Worm (Caenorhabditis elegans): ENCODE measurements around the gene rbc-1.

rbc-1 gene

ce11 chrX:14664028-14664427, 52.9 kb downstream of the rbc-1 start, which contains the start of gene C26G2.2:
TSS of gene C26G2.2 (plus strand) at chrX:14664328.
- TF ChIP-seq ztf-28 (GFP tag; IDR thresholded peaks at IDR 0.05) (no peak), F57A8.1 (GFP tag; optimal IDR thresholded peaks at IDR 0.05) (no peak), F49E8.2 (tag; optimal IDR thresholded peaks at IDR 0.05; ENCODE audit: insufficient read depth) (no peak), K12H6.12 (tag; optimal IDR thresholded peaks at IDR 0.05) (no peak), zim-3 (tag; optimal IDR thresholded peaks at IDR 0.05) (no peak), F10E7.11 (tag; optimal IDR thresholded peaks at IDR 0.05) (no peak), nhr-120 (GFP tag; IDR thresholded peaks at IDR 0.05) (no peak), madf-3 (GFP tag; IDR thresholded peaks at IDR 0.05) (no peak), nfya-2 (GFP tag; IDR thresholded peaks at IDR 0.05) (no peak), lsy-27 (tag; optimal IDR thresholded peaks at IDR 0.05; ENCODE audit: borderline replicate concordance, insufficient read depth) (no peak), dpl-1 (GFP tag; optimal IDR thresholded peaks at IDR 0.05) (no peak), unc-62 (GFP tag; optimal IDR thresholded peaks at IDR 0.05) (no peak), egrh-3 (GFP tag; IDR thresholded peaks at IDR 0.05) (no peak), him-1 (tag; optimal IDR thresholded peaks at IDR 0.05) (no peak), B0261.1 (tag; optimal IDR thresholded peaks at IDR 0.05) (no peak), ztf-3 (GFP tag; optimal IDR thresholded peaks at IDR 0.05) (no peak), nhr-90 (tag; optimal IDR thresholded peaks at IDR 0.05) (no peak), ekl-4 (GFP tag; IDR thresholded peaks at IDR 0.05) (no peak), B0336.3 (GFP tag; IDR thresholded peaks at IDR 0.05) (no peak), ceh-40 (GFP tag; IDR thresholded peaks at IDR 0.05) (no peak)

DNA sequence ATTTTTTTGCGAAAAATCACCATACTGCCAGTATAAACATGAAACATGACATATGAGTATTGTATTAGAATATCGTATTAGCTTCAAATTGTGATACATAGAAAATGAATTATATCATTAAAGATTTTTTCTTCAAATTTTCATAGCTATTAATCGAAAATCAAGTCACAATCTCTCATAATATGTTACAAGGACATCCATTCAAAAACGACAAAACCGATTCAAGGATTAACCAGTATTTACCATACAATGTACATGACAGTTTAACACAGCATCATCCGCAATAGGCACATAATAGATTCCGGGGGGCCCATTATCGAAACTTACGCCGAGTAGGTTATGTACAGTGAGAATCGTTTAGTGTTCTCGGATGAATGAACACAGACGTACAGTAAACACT, 60.1 kb downstream of the rbc-1 start:
- TF ChIP-seq Y95B8A.8 (GFP tag; IDR thresholded peaks at IDR 0.05): no peak
- TF ChIP-seq madf-3 (GFP tag; IDR thresholded peaks at IDR 0.05): no peak

DNA sequence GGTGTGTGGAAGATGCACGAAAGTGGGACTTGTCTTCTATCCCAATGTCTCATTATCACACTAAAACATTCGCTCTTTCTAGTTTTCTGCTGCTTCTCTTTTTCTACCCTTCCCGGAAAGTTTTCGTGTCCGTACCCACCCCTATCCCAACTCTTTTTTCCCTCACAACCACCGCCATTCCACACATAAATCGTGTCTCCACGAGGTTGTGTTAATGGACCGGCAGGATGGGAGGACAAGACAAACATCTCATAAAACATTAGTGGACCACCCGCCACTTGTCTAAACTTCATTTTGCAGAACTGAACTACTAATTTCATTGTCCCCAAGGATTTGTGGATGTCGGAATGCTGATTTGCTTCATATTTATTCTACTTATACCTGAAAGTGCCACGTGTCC, 62.9 kb downstream of the rbc-1 start, which contains the start of gene slt-1:
TSS of gene slt-1 (plus strand) at position 301 of the 400 bp plus-strand sequence.
- TF ChIP-seq die-1 (tag; optimal IDR thresholded peaks at IDR 0.05): no peak
- TF ChIP-seq F55B11.4 (tag; optimal IDR thresholded peaks at IDR 0.05; ENCODE audit: borderline replicate concordance, insufficient read depth): no peak
- no peak for TF ChIP-seq ceh-79 (tag; optimal IDR thresholded peaks at IDR 0.05)
- no peak for TF ChIP-seq let-526 (GFP tag; IDR thresholded peaks at IDR 0.05)
- TF ChIP-seq hmg-20 (GFP tag; IDR thresholded peaks at IDR 0.05): no peak
- TF ChIP-seq lsy-27 (tag; optimal IDR thresholded peaks at IDR 0.05; ENCODE audit: borderline replicate concordance, insufficient read depth): no peak
- TF ChIP-seq bed-2 (GFP tag; IDR thresholded peaks at IDR 0.05): no peak
- TF ChIP-seq F39B2.1 (GFP tag; IDR thresholded peaks at IDR 0.05): no peak
- no peak for TF ChIP-seq mcd-1 (GFP tag; IDR thresholded peaks at IDR 0.05)
- TF ChIP-seq ets-4 (GFP tag; optimal IDR thresholded peaks at IDR 0.05): no peak
- no peak for TF ChIP-seq T07F8.4 (tag; optimal IDR thresholded peaks at IDR 0.05)

Data from whole organism, young adult.